Fruit fly (Drosophila melanogaster) S2 (cell line): ENCODE results near the gene nonC.

Source experiments
- CG8478 ChIP-seq: fragments of >200 bp; optimal IDR thresholded peaks from 2 replicates; lab custom pipeline; 2018
- CTCF ChIP-seq, 2 experiments: fragments of >200 bp; optimal IDR thresholded peaks; 2 replicates each; lab custom pipeline; 2018

- no peak for TF ChIP-seq CG8478 (lab: Kevin White, UChicago)
- TF ChIP-seq CTCF (optimal IDR thresholded peaks at IDR 0.05; lab: Kevin White, UChicago): no peak
These were observed 1.4 kb upstream of the nonC start, which contains the start of gene Atx-1 for dm6 chrX:6822904-6823303.
